Worm (Caenorhabditis elegans): Measurements from ENCODE around the gene col-140.

The col-140 gene

DNA sequence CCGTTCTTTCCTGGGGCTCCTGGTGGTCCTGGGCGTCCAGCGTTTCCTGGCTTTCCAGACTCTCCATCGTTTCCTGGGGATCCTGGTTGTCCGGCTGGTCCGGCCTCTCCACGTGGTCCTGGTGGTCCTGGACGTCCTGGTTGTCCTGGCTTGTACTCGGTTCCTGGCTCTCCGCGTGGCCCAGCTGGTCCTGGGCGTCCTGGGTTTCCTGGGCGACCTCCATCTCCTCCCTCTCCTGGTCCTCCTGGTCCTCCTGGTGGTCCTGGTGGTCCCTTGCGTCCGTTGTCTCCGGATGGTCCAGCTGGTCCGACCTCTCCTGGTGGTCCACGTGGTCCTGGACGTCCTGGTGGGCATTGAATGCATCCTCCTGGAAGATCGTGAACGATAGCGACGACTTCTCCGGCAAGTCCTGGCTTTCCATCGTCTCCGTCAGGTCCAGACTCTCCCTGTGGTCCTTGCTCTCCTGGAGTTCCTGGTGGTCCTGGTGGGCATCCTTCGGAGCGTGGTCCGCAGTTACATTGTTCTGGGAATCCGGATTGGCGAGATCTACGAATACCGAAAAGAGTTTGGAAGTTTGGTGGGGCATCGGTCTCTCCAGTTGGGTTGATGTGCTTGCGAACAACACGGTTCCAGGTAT lies 537 bp downstream of the col-140 start (continued):
- TF ChIP-seq ztf-18 (tag; optimal IDR thresholded peaks at IDR 0.05) = no peak

DNA sequence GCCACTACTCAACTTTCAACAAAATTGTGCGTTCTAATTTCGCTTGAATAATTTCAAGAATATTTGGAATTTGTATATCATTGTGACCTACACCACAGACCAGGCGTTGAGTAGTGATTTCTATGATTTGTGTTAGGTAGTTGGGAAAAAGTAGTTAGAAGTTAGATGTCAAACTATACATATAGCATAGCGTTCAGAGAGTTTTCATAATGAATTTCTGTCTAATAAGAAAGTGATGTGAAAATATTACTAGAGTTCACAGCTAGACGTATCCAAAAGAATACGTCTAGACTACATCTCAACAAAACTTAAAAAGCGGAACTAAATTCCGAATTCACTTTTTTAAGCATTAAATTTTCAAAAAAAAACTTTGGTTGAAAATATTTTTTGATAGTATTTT lies 1.2 kb downstream of the col-140 start:
- TF ChIP-seq ZK185.1 (tag; optimal IDR thresholded peaks at IDR 0.05; ENCODE audit: poor library complexity, severe bottlenecking) (peak; percentile 30), nfyb-1 (GFP tag; IDR thresholded peaks at IDR 0.05) (0 out of 2 replicates have a peak, but pooled peaks have one; percentile 27), zim-3 (tag; optimal IDR thresholded peaks at IDR 0.05) (peak; percentile 28), snpc-4 (GFP tag; optimal IDR thresholded peaks at IDR 0.05) (no peak), snpc-4 (tag; optimal IDR thresholded peaks at IDR 0.05) (no peak)

DNA sequence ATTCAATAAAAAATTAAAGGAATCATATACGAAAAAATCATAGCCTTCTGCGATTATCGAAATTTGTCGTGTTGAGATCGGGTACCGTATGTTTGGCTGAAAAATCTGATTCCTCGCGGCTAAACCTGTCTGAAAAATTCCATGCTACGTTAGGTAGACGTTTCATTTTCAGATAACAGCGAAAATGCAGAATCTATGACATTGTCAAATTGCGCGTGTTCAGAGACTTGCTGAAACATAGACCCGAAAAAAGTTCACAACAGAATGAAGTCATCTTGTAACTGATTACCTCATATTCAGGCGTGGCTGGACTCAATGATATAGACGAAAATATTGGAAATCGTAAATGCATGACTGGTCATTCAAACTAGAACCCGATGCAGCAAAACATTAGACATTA lies 3.1 kb downstream of the col-140 start, which contains the start of gene srh-76:
srh-76 (plus strand) TSS at position 301 of the 400 bp plus-strand sequence.
- TF ChIP-seq mcd-1 (GFP tag; IDR thresholded peaks at IDR 0.05) (no peak), atf-7 (tag; optimal IDR thresholded peaks at IDR 0.05) (no peak), ztf-25 (GFP tag; IDR thresholded peaks at IDR 0.05) (no peak), nhr-80 (tag; optimal IDR thresholded peaks at IDR 0.05) (no peak), nfya-2 (GFP tag; IDR thresholded peaks at IDR 0.05) (no peak), F49E8.2 (tag; optimal IDR thresholded peaks at IDR 0.05; ENCODE audit: insufficient read depth) (no peak), Y56A3A.18 (GFP tag; IDR thresholded peaks at IDR 0.05) (no peak), dpff-1 (tag; optimal IDR thresholded peaks at IDR 0.05) (no peak), lsy-27 (tag; optimal IDR thresholded peaks at IDR 0.05; ENCODE audit: borderline replicate concordance, insufficient read depth) (no peak), mes-4 (tag; optimal IDR thresholded peaks at IDR 0.05) (no peak), attf-6 (GFP tag; IDR thresholded peaks at IDR 0.05) (no peak), F39B2.1 (GFP tag; IDR thresholded peaks at IDR 0.05) (no peak), tlf-1 (GFP tag; optimal IDR thresholded peaks at IDR 0.05) (no peak), snpc-3.4 (tag; optimal IDR thresholded peaks at IDR 0.05) (no peak), F37B4.10 (GFP tag; IDR thresholded peaks at IDR 0.05) (no peak)

DNA sequence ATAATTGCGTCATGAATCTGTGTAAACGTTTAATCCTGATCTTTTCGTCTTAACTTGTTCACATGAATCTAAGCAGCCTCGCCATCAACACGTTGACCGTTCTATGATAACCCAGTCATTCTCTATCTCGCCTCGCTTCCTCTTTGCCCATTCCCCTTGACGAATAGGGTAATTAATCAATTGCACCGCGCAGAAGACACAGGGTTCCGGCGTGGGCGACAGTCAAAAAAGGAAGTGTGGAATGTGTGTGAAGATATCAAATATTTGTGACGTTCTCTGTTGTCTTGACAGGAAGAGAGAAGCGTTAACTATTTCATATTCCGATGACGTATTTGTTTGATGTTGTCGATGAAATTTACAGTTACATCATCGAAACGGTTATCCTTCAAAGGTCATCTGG lies 3.8 kb downstream of the col-140 start:
- TF ChIP-seq madf-8 (GFP tag; conservative IDR thresholded peaks at IDR 0.05) = no peak
- no peak for TF ChIP-seq nhr-80 (tag; optimal IDR thresholded peaks at IDR 0.05)
- no peak for TF ChIP-seq efl-1 (GFP tag; optimal IDR thresholded peaks at IDR 0.05)
- TF ChIP-seq ets-4 (GFP tag; optimal IDR thresholded peaks at IDR 0.05) = no peak
- no peak for TF ChIP-seq bed-2 (GFP tag; IDR thresholded peaks at IDR 0.05)
- no peak for TF ChIP-seq pha-4 (tag; optimal IDR thresholded peaks at IDR 0.05)
- TF ChIP-seq ceh-27 (GFP tag; optimal IDR thresholded peaks at IDR 0.05) = no peak
- no peak for TF ChIP-seq F52B5.7 (tag; optimal IDR thresholded peaks at IDR 0.05)
- TF ChIP-seq egrh-3 (GFP tag; IDR thresholded peaks at IDR 0.05) = no peak
- TF ChIP-seq sea-2 (GFP tag; IDR thresholded peaks at IDR 0.05) = no peak
- TF ChIP-seq D2030.7 (GFP tag; IDR thresholded peaks at IDR 0.05) = 0 out of 2 replicates have a peak, but pooled peaks have one; percentile 15
- no peak for TF ChIP-seq snpc-3.4 (tag; optimal IDR thresholded peaks at IDR 0.05)
- no peak for TF ChIP-seq hmg-20 (GFP tag; IDR thresholded peaks at IDR 0.05)
- TF ChIP-seq ztf-6 (GFP tag; IDR thresholded peaks at IDR 0.05) = no peak
- TF ChIP-seq mcd-1 (GFP tag; IDR thresholded peaks at IDR 0.05) = 0 out of 2 replicates have a peak, but pooled peaks have one; percentile 13
- no peak for TF ChIP-seq nfya-1 (tag; optimal IDR thresholded peaks at IDR 0.05; ENCODE audit: borderline replicate concordance, insufficient read depth)
- no peak for TF ChIP-seq ceh-91 (GFP tag; IDR thresholded peaks at IDR 0.05)
- TF ChIP-seq ztf-18 (tag; optimal IDR thresholded peaks at IDR 0.05) = no peak
- 0 out of 2 replicates have a peak, but pooled peaks have one; percentile 18 for TF ChIP-seq ceh-58 (GFP tag; IDR thresholded peaks at IDR 0.05)
- TF ChIP-seq C06A6.2 (GFP tag; conservative IDR thresholded peaks at IDR 0.05) = no peak
- TF ChIP-seq lin-40 (tag; optimal IDR thresholded peaks at IDR 0.05) = peak; percentile 27
- 0 out of 2 replicates have a peak, but pooled peaks have one; percentile 38 for TF ChIP-seq madf-3 (GFP tag; IDR thresholded peaks at IDR 0.05)
- no peak for TF ChIP-seq T26A5.8 (tag; optimal IDR thresholded peaks at IDR 0.05)
- no peak for TF ChIP-seq nfya-2 (GFP tag; IDR thresholded peaks at IDR 0.05)
- TF ChIP-seq madf-6 (GFP tag; IDR thresholded peaks at IDR 0.05) = peak; percentile 58
- TF ChIP-seq mel-28 (tag; optimal IDR thresholded peaks at IDR 0.05; ENCODE audit: borderline replicate concordance) = no peak
- TF ChIP-seq dpff-1 (tag; optimal IDR thresholded peaks at IDR 0.05) = no peak
- TF ChIP-seq F57C9.4 (tag; optimal IDR thresholded peaks at IDR 0.05) = no peak

Measured in whole organism, young adult.